Worm (Caenorhabditis elegans): ENCODE data around the gene T25D10.4.

DNA sequence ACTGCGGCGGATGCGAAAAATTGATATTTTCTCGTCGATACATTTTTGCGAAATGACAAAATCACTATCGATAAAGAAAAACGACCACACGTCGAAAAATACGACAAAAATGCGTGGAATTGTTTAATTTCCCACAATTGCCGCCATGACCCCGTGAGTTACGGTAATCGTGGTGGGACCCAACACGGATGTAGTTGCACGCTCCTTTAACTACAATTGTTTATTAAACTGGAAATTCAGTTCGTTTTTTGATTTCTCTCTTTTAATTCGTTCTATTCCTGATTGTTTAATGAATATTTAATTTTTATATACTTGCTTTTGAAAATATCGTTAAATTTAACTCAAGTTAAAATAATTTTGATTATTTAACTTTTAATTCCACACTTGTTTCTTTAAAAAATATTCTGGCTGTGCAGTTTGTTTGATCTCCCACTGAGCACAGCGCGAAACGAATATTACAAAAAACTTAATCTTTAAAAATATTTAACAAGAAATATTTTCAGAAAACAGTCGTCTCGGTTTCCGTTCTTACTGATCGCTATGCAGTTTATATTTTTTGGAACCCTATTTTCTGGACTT is 44.8 kb downstream of the T25D10.4 start, which contains the start of the genes ani-2 and clec-88:
- TF ChIP-seq lsy-2 (tag; optimal IDR thresholded peaks at IDR 0.05): no peak
- TF ChIP-seq ama-1 (optimal IDR thresholded peaks at IDR 0.05): no peak
- TF ChIP-seq nhr-237 (tag; optimal IDR thresholded peaks at IDR 0.05): no peak
- TF ChIP-seq lin-13 (GFP tag; optimal IDR thresholded peaks at IDR 0.05): no peak

All from whole organism, L4 larva.